Fruit fly (Drosophila melanogaster) whole organism, embryonic: ENCODE measurements around the gene mdlc.

Source experiments
- Bdp1 ChIP-seq: fragments of 200-800 bp; sonication (Bioruptor generic); optimal IDR thresholded peaks from 3 replicates; lab custom pipeline; 2016; ENCODE audit warnings: missing biosample characterization, missing genetic modification characterization
- Bgb ChIP-seq: fragments of 200-800 bp; sonication (Bioruptor generic); IDR thresholded peaks from 2 replicates; pipeline ENCODE4 v1.3.6; 2022; ENCODE audit warnings: missing biosample characterization, missing genetic modification characterization; ENCODE audit not compliant: partially characterized antibody
- CG10321 ChIP-seq: fragments of 200-800 bp; sonication (Bioruptor generic); IDR thresholded peaks from 2 replicates; pipeline ENCODE4 v1.3.6; 2022; ENCODE audit warnings: missing biosample characterization, missing genetic modification characterization
- CG10979 ChIP-seq: fragments of 200-800 bp; sonication (Bioruptor generic); optimal IDR thresholded peaks from 2 replicates; lab custom pipeline; 2018; ENCODE audit warnings: missing biosample characterization, mild to moderate bottlenecking, missing genetic modification characterization, moderate library complexity
- CG12155 ChIP-seq: fragments of 200-800 bp; sonication (Bioruptor generic); optimal IDR thresholded peaks from 3 replicates; lab custom pipeline; 2016; ENCODE audit warnings: missing biosample characterization, missing genetic modification characterization
- CG12219 ChIP-seq: fragments of 200-800 bp; sonication (Bioruptor generic); optimal IDR thresholded peaks from 3 replicates; lab custom pipeline; 2018; ENCODE audit warnings: missing biosample characterization, mild to moderate bottlenecking, missing genetic modification characterization
- CG12391 ChIP-seq: fragments of 200-800 bp; sonication (Bioruptor generic); optimal IDR thresholded peaks from 3 replicates; lab custom pipeline; 2018; ENCODE audit warnings: missing biosample characterization, mild to moderate bottlenecking, missing genetic modification characterization, moderate library complexity
- CG12659 ChIP-seq: fragments of 200-800 bp; sonication (Bioruptor generic); optimal IDR thresholded peaks from 3 replicates; lab custom pipeline; 2017; ENCODE audit warnings: mild to moderate bottlenecking, missing biosample characterization, missing genetic modification reagents, missing genetic modification characterization
- CG14014 ChIP-seq: fragments of 200-800 bp; sonication (Bioruptor generic); IDR thresholded peaks from 2 replicates; pipeline ENCODE4 v1.3.6; 2022; ENCODE audit warnings: missing biosample characterization, missing genetic modification characterization
- CG15011 ChIP-seq: fragments of 200-800 bp; sonication (Bioruptor generic); optimal IDR thresholded peaks from 3 replicates; lab custom pipeline; 2018; ENCODE audit warnings: missing biosample characterization, mild to moderate bottlenecking, missing genetic modification characterization
- CG15514 ChIP-seq: fragments of 200-800 bp; sonication (Bioruptor generic); optimal IDR thresholded peaks from 3 replicates; lab custom pipeline; 2017; ENCODE audit warnings: missing biosample characterization, missing genetic modification characterization, mild to moderate bottlenecking, moderate library complexity, missing genetic modification reagents
- CG16815 ChIP-seq: fragments of 200-800 bp; sonication (Bioruptor generic); optimal IDR thresholded peaks from 3 replicates; lab custom pipeline; 2017; ENCODE audit warnings: missing biosample characterization, mild to moderate bottlenecking, missing genetic modification characterization
- CG16863 ChIP-seq: fragments of 200-800 bp; sonication (Bioruptor generic); optimal IDR thresholded peaks from 3 replicates; lab custom pipeline; 2016; ENCODE audit warnings: missing biosample characterization, missing genetic modification characterization
- CG17829 ChIP-seq: fragments of 200-800 bp; optimal IDR thresholded peaks from 2 replicates; lab custom pipeline; 2019; ENCODE audit warnings: missing biosample characterization, mild to moderate bottlenecking, missing genetic modification characterization, moderate library complexity
- CG30403 ChIP-seq: fragments of 200-800 bp; sonication (Bioruptor generic); optimal IDR thresholded peaks from 3 replicates; lab custom pipeline; 2016; ENCODE audit warnings: missing biosample characterization, missing genetic modification characterization
- CG4404 ChIP-seq: fragments of 200-800 bp; sonication (Bioruptor generic); IDR thresholded peaks from 2 replicates; pipeline ENCODE4 v1.3.6; 2022; ENCODE audit warnings: missing biosample characterization, missing genetic modification characterization
- CG4820 ChIP-seq: fragments of 200-800 bp; sonication (Bioruptor generic); optimal IDR thresholded peaks from 3 replicates; lab custom pipeline; 2016; ENCODE audit warnings: missing biosample characterization, missing genetic modification characterization
- CG6272 ChIP-seq: fragments of 200-800 bp; sonication (Bioruptor generic); IDR thresholded peaks from 2 replicates; pipeline ENCODE4 v1.3.6; 2022; ENCODE audit warnings: missing biosample characterization, missing genetic modification characterization
- CG6854 ChIP-seq: fragments of 200-800 bp; sonication (Bioruptor generic); optimal IDR thresholded peaks from 3 replicates; lab custom pipeline; 2017; ENCODE audit warnings: missing biosample characterization, mild to moderate bottlenecking, missing genetic modification characterization
- CG7271 ChIP-seq: fragments of 200-800 bp; sonication (Bioruptor generic); optimal IDR thresholded peaks from 2 replicates; lab custom pipeline; 2018; ENCODE audit warnings: missing biosample characterization, mild to moderate bottlenecking, missing genetic modification characterization, moderate library complexity
- CG8290 ChIP-seq, 3 experiments: fragments of 200-800 bp; sonication (Bioruptor generic); optimal IDR thresholded peaks; 2 replicates each; lab custom pipeline; 2016 to 2019; ENCODE audit warnings: missing biosample characterization in 3 of 3, missing genetic modification characterization in 3 of 3, mild to moderate bottlenecking in 2 of 3, moderate library complexity in 1 of 3
- CG9215 ChIP-seq: fragments of 200-800 bp; sonication (Bioruptor generic); IDR thresholded peaks from 2 replicates; pipeline ENCODE4 v1.3.6; 2022; ENCODE audit warnings: missing biosample characterization, missing genetic modification characterization
- CHES-1-like ChIP-seq: fragments of 200-800 bp; sonication (Bioruptor generic); optimal IDR thresholded peaks from 2 replicates; lab custom pipeline; 2016; ENCODE audit warnings: missing biosample characterization, missing genetic modification characterization
- ERR ChIP-seq: fragments of 200-800 bp; sonication (Bioruptor generic); optimal IDR thresholded peaks from 2 replicates; lab custom pipeline; 2016; ENCODE audit warnings: missing biosample characterization, missing genetic modification characterization
- GATAe ChIP-seq: fragments of 200-800 bp; sonication (Bioruptor generic); conservative IDR thresholded peaks from 2 replicates; pipeline ENCODE4 v1.3.6; 2022; ENCODE audit warnings: missing biosample characterization, missing genetic modification characterization
- Gsc ChIP-seq: fragments of 200-800 bp; sonication (Bioruptor generic); IDR thresholded peaks from 2 replicates; pipeline ENCODE4 v1.3.6; 2022; ENCODE audit warnings: missing biosample characterization, missing genetic modification characterization
- Nf-YB ChIP-seq: fragments of 200-800 bp; sonication (Bioruptor generic); optimal IDR thresholded peaks from 3 replicates; lab custom pipeline; 2019; ENCODE audit warnings: missing biosample characterization, mild to moderate bottlenecking, missing genetic modification characterization, moderate library complexity
- Oaz ChIP-seq: fragments of 200-800 bp; sonication (Bioruptor generic); IDR thresholded peaks from 2 replicates; pipeline ENCODE4 v1.3.6; 2022; ENCODE audit warnings: missing biosample characterization, missing genetic modification characterization
- Xrp1 ChIP-seq: fragments of 200-800 bp; sonication (Bioruptor generic); IDR thresholded peaks from 2 replicates; pipeline ENCODE4 v1.3.6; 2022; ENCODE audit warnings: missing biosample characterization, missing genetic modification characterization
- ab ChIP-seq: fragments of 200-800 bp; sonication (Bioruptor generic); optimal IDR thresholded peaks from 2 replicates; lab custom pipeline; 2016; ENCODE audit warnings: missing biosample characterization, missing genetic modification characterization
- aop ChIP-seq: fragments of 200-800 bp; sonication (Bioruptor generic); IDR thresholded peaks from 2 replicates; pipeline ENCODE4 v1.3.6; 2022; ENCODE audit warnings: missing biosample characterization, missing genetic modification characterization
- ase ChIP-seq: fragments of 200-800 bp; sonication (Bioruptor generic); IDR thresholded peaks from 3 replicates; pipeline ENCODE4 v1.3.6; 2022; ENCODE audit warnings: missing biosample characterization, missing genetic modification characterization
- ash1 ChIP-seq: fragments of 200-800 bp; sonication (Bioruptor generic); optimal IDR thresholded peaks from 2 replicates; lab custom pipeline; 2018; ENCODE audit warnings: missing biosample characterization, mild to moderate bottlenecking, missing genetic modification characterization
- az2 ChIP-seq: fragments of 200-800 bp; sonication (Bioruptor generic); optimal IDR thresholded peaks from 3 replicates; lab custom pipeline; 2016; ENCODE audit warnings: missing biosample characterization, missing genetic modification characterization
- cato ChIP-seq: fragments of 200-800 bp; sonication (Bioruptor generic); optimal IDR thresholded peaks from 2 replicates; lab custom pipeline; 2016; ENCODE audit warnings: missing biosample characterization, missing genetic modification characterization, borderline replicate concordance
- croc ChIP-seq: fragments of 200-800 bp; sonication (Bioruptor generic); conservative IDR thresholded peaks from 3 replicates; pipeline ENCODE4 v1.3.6; 2022; ENCODE audit warnings: missing biosample characterization, missing genetic modification characterization
- crol ChIP-seq: fragments of 200-800 bp; sonication (Bioruptor generic); IDR thresholded peaks from 2 replicates; pipeline ENCODE4 v1.3.6; 2022; ENCODE audit warnings: missing biosample characterization, missing genetic modification characterization
- dimm ChIP-seq: fragments of 200-800 bp; sonication (Bioruptor generic); IDR thresholded peaks from 2 replicates; pipeline ENCODE4 v1.3.6; 2022; ENCODE audit warnings: missing biosample characterization, missing genetic modification characterization
- dysf ChIP-seq: fragments of 200-800 bp; sonication (Bioruptor generic); IDR thresholded peaks from 3 replicates; pipeline ENCODE4 v1.3.6; 2022; ENCODE audit warnings: missing biosample characterization, missing genetic modification characterization
- fd102C ChIP-seq: fragments of 200-800 bp; sonication (Bioruptor generic); optimal IDR thresholded peaks from 2 replicates; lab custom pipeline; 2018; ENCODE audit warnings: missing biosample characterization, mild to moderate bottlenecking, missing genetic modification characterization, moderate library complexity
- gcm ChIP-seq: fragments of 200-800 bp; sonication (Bioruptor generic); optimal IDR thresholded peaks from 2 replicates; lab custom pipeline; 2019; ENCODE audit warnings: missing biosample characterization, mild to moderate bottlenecking, missing genetic modification characterization, moderate library complexity
- org-1 ChIP-seq: fragments of 200-800 bp; sonication (Bioruptor generic); optimal IDR thresholded peaks from 2 replicates; lab custom pipeline; 2017; ENCODE audit warnings: missing biosample characterization, missing genetic modification characterization
- repo ChIP-seq: fragments of 200-800 bp; sonication (Bioruptor generic); optimal IDR thresholded peaks from 2 replicates; lab custom pipeline; 2016; ENCODE audit warnings: missing biosample characterization, missing genetic modification characterization
- rib ChIP-seq: fragments of 200-800 bp; sonication (Bioruptor generic); IDR thresholded peaks from 2 replicates; pipeline ENCODE4 v1.3.6; 2022; ENCODE audit warnings: missing biosample characterization, missing genetic modification characterization
- ro ChIP-seq: fragments of 200-800 bp; sonication (Bioruptor generic); IDR thresholded peaks from 2 replicates; pipeline ENCODE4 v1.3.6; 2022; ENCODE audit warnings: missing biosample characterization, missing genetic modification characterization
- run ChIP-seq: fragments of 200-800 bp; sonication (Bioruptor generic); optimal IDR thresholded peaks from 3 replicates; lab custom pipeline; 2018; ENCODE audit warnings: missing biosample characterization, mild to moderate bottlenecking, missing genetic modification characterization
- schlank ChIP-seq: fragments of 200-800 bp; sonication (Bioruptor generic); optimal IDR thresholded peaks from 2 replicates; lab custom pipeline; 2018; ENCODE audit warnings: missing biosample characterization, mild to moderate bottlenecking, missing genetic modification characterization
- sens-2 ChIP-seq: fragments of 200-800 bp; sonication (Bioruptor generic); IDR thresholded peaks from 2 replicates; pipeline ENCODE4 v1.3.6; 2022; ENCODE audit warnings: missing biosample characterization, missing genetic modification characterization
- tap ChIP-seq: fragments of 200-800 bp; optimal IDR thresholded peaks from 3 replicates; lab custom pipeline; 2019; ENCODE audit warnings: missing biosample characterization, mild to moderate bottlenecking, missing genetic modification characterization, moderate library complexity
- tup ChIP-seq: fragments of 200-800 bp; sonication (Bioruptor generic); optimal IDR thresholded peaks from 2 replicates; lab custom pipeline; 2016; ENCODE audit warnings: missing biosample characterization, mild to moderate bottlenecking, missing genetic modification characterization, moderate library complexity
- zen ChIP-seq: fragments of 200-800 bp; sonication (Bioruptor generic); optimal IDR thresholded peaks from 3 replicates; lab custom pipeline; 2018; ENCODE audit warnings: missing biosample characterization, mild to moderate bottlenecking, missing genetic modification characterization, moderate library complexity

Gene mdlc

dm6 chr3R:20035887-20036286 lies 21.7 kb upstream of the mdlc start, which contains the start of gene Regnase-1 (continued):
- TF ChIP-seq CG6854 (GFP tag; lab: Kevin White, UChicago) (peak; percentile 93), rib (peak; percentile 50; the same call in 1 of the 2 replicates), az2 (GFP tag; lab: Kevin White, UChicago) (peak; percentile 78), CG7271 (tag; lab: Kevin White, UChicago) (peak; percentile 98), CG15514 (GFP tag; lab: Kevin White, UChicago) (peak; percentile 95), Gsc (GFP tag; lab: Robert Waterston, UW) (no peak), org-1 (GFP tag; lab: Kevin White, UChicago) (peak; percentile 83), run (tag; lab: Kevin White, UChicago) (peak; percentile 80), ab (GFP tag; lab: Kevin White, UChicago) (no peak), CG12155 (peak; percentile 75), Nf-YB (GFP tag; lab: Kevin White, UChicago) (peak; percentile 78), schlank (tag; lab: Kevin White, UChicago) (peak; percentile 91), aop (GFP tag; lab: Robert Waterston, UW) (no peak), ERR (GFP tag; lab: Kevin White, UChicago) (peak; percentile 76), ash1 (peak; percentile 94), cato (GFP tag; lab: Kevin White, UChicago) (peak; percentile 74), CG17829 (tag; lab: Kevin White, UChicago) (peak; percentile 90), crol (no peak), CG6272 (peak; percentile 77), CG12391 (peak; percentile 94), gcm (GFP tag; lab: Kevin White, UChicago) (peak; percentile 94), CG10321 (GFP tag; lab: Robert Waterston, UW) (peak; percentile 66), Oaz (GFP tag; lab: Robert Waterston, UW) (peak; percentile 78), Xrp1 (GFP tag; lab: Robert Waterston, UW) (peak; percentile 68), CG12219 (GFP tag; lab: Kevin White, UChicago) (peak; percentile 93), Bdp1 (GFP tag; lab: Kevin White, UChicago) (peak; percentile 81), CG8290 (GFP tag; optimal IDR thresholded peaks at IDR 0.05; lab: Kevin White, UChicago) (peak; percentile 91), CG8290 (tag; optimal IDR thresholded peaks at IDR 0.05; lab: Kevin White, UChicago) (peak; percentile 87 to 97), CG15011 (GFP tag; lab: Kevin White, UChicago) (peak; percentile 92), fd102C (GFP tag; lab: Kevin White, UChicago) (peak; percentile 95), CG16863 (GFP tag; lab: Kevin White, UChicago) (peak; percentile 77), Bgb (peak; percentile 98), croc (GFP tag; lab: Robert Waterston, UW) (peak; percentile 66), CG4820 (GFP tag; lab: Kevin White, UChicago) (peak; percentile 73), tap (peak; percentile 87), dysf (GFP tag; lab: Robert Waterston, UW) (peak; percentile 86), ro (no peak), zen (tag; lab: Kevin White, UChicago) (peak; percentile 83), CG14014 (GFP tag; lab: Robert Waterston, UW) (peak; percentile 87; the same call in 1 of the 2 replicates), CHES-1-like (peak; percentile 89), dimm (peak; percentile 57; the same call in 1 of the 2 replicates), CG16815 (GFP tag; lab: Kevin White, UChicago) (peak; percentile 34), CG12659 (GFP tag; lab: Kevin White, UChicago) (peak; percentile 95), CG4404 (GFP tag; lab: Robert Waterston, UW) (peak; percentile 51; the same call in 1 of the 2 replicates), sens-2 (GFP tag; lab: Robert Waterston, UW) (peak; percentile 94), GATAe (GFP tag; lab: Robert Waterston, UW) (peak; percentile 68), ase (GFP tag; lab: Robert Waterston, UW) (peak; percentile 76; the same call in 2 of the 3 replicates), CG9215 (peak; percentile 41; the same call in 1 of the 2 replicates), CG10979 (tag; lab: Kevin White, UChicago) (peak; percentile 85), CG30403 (peak; percentile 78), tup (GFP tag; lab: Kevin White, UChicago) (peak; percentile 64), repo (peak; percentile 83)
